Fruit fly (Drosophila melanogaster): ENCODE results near the gene CG32036.
A peak's percentile ranks its signal among the peaks of the same experiment; 100 is the strongest.

The CG32036 gene

DNA sequence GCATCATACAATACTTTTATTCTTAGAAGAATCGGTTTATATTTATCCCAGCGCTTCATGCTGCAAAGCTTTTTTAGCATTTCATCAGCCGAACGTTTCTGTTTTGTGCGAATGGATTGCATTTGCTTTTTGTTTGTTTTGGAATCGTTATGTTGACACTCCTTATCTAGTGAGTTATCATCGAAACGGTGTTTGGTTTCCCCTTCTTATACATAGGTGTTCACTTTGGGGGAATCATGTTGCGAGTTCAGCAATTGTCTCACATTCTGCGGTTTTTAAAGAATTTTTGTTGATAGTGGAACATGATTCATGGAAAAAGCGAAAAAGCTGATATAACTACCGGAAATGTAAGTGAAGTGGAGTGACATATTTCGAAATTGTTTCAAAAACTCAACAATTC, 13.3 kb upstream of the CG32036 start:
- TF ChIP-seq CG8478 (optimal IDR thresholded peaks at IDR 0.05) (no peak), CTCF (optimal IDR thresholded peaks at IDR 0.05) (no peak)

DNA sequence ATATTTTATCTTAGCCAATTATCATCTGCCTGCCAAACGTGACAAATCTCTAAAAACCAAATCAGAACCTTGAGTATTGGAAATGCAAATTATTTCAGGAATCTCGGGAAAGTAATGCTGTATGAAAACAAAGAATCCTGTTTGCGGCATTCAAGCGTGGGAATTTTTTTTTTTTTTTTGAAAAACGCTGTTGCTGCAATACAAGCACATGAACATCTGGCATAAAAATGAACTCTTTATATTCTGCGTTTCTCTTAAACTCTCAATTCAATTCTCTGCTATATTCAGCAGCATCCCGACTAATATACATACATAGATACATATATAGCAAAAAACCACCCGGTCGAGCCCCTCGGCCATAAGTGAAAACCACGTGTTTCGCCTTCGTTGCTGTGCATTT, 12.3 kb upstream of the CG32036 start:
- TF ChIP-seq CG8478 (optimal IDR thresholded peaks at IDR 0.05): no peak
- TF ChIP-seq CTCF (optimal IDR thresholded peaks at IDR 0.05): no peak

DNA sequence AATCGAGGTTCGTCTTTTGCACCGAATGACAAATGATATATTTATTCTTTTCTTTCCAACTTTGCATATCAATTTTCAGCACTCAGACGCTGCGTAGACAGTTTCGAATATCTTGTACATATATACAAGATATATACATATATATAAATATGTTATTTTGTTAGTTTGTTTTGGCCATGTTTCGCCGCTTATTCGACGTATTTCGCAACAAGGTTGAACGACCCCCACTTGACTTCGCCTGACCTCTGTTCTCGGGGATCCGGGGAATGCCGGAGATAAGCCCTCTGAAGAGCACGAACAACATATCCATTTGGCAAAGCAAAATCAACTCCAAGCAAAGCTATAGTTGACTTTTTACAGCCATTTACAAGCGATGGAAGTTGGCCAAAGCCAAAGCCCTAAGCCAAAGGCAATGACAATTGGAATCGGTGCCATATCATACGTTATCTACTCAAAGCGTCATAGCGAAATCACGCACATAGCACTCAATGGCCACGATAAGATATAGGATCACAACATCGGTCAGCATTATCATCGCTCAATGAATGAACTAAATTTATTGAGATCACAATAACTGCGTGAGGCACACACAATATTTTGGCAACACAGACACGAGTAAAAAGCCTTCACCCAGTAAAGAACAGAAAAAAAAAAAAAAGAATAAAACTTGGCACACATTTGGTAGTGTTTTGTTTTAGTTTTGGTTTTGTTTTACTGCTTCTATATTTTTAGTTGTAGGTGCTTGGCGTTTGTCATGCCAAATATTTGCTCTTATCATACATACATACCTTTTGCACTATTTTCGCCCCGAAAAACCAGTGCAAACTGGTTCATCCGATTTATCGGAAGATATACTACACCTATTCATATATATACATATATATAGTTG, 11.1 kb upstream of the CG32036 start:
- TF ChIP-seq CTCF (optimal IDR thresholded peaks at IDR 0.05): no peak
- no peak for TF ChIP-seq CG8478 (optimal IDR thresholded peaks at IDR 0.05)

DNA sequence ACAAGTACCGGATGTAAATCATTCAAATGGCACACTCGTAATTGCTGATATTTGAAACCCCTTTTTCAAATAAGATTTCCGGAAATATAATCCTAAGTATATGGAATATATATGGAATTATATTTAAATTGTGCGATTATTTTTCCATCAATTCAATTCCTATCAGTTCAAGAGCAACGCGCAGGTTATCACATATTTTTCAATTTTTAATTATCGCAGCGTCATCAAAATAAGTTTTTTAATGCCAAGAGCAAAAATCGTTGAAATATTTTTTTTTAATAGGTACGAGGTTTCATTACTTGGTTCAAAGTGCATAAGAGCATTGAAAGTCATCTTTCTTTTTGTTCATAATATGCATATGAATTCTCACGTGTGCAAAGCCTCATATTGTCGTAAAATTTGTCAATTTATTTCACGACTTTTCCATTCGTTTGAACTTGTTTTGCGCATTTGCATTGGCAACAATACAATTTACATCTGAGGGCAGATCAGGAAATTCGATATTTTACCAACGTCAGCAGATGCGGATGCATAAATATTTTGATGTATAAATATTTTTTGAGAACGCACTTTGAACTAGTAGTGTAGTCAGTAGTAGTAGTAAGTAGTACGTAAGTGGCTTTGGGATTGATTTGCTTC, 9.1 kb upstream of the CG32036 start:
- TF ChIP-seq CG8478 (optimal IDR thresholded peaks at IDR 0.05): no peak

DNA sequence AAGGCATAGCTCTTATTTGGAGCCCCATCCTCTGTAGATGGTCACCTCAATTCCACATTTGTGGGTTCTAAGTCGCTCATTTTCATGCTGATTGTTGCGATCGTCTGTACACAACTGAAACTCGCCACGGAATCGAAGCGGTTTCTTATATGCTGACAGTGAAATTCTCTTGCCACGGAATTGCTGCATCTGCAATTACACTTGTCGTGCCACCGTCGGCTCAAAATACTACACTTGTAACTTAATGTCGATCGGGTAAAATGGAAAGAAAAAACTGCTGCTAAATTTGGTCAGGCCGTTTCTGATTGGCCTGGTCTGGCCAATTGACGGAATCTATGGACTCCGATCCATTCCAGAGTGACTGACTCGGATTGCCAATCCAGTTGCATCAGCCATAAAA, 8.2 kb upstream of the CG32036 start:
- TF ChIP-seq CG8478 (optimal IDR thresholded peaks at IDR 0.05): no peak
- no peak for TF ChIP-seq CTCF (optimal IDR thresholded peaks at IDR 0.05)

DNA sequence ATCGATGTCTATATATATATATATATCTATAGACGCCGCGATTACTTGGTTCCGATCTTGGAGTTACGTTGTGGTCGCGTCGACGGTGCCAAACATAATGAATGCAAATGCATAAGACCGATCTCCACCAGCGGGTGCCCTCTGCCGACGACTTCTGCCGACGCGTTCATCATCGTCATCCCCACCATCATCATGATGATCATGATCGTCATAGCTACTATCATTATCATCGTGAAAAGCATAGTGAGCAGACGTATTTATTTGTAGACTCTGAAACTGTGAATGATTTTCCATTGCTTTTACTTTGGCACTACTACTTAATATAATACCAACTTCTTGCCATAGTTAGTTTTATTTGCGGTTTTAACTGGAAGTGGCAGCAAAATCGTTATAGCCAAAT, 3.1 kb upstream of the CG32036 start, which contains the start of gene CG32037:
CG32037 (minus strand) TSS at position 101 of the 400 bp plus-strand sequence.
- TF ChIP-seq CG8478 (optimal IDR thresholded peaks at IDR 0.05) (no peak), CTCF (optimal IDR thresholded peaks at IDR 0.05) (no peak)

DNA sequence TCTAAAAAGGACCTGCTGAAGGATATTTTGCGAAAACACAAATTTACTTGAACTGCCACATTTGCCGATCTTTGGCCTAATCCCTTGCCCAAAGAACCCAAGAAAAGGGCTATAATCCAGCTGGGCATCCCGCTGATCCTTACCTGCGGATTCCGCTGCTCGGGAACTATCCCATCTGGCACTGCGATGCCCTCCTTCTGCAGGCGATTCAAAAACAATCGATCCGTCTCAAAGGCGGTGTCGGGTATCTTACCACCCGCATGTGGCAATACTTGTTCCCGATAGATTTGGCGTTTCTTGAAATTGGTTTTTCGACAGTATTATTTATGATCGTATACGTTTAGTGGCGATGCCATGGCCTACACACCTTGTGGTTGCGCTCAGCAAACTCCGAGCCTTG, 2.3 kb upstream of the CG32036 start:
- no peak for TF ChIP-seq CTCF (optimal IDR thresholded peaks at IDR 0.05)
- TF ChIP-seq CG8478 (optimal IDR thresholded peaks at IDR 0.05): no peak

DNA sequence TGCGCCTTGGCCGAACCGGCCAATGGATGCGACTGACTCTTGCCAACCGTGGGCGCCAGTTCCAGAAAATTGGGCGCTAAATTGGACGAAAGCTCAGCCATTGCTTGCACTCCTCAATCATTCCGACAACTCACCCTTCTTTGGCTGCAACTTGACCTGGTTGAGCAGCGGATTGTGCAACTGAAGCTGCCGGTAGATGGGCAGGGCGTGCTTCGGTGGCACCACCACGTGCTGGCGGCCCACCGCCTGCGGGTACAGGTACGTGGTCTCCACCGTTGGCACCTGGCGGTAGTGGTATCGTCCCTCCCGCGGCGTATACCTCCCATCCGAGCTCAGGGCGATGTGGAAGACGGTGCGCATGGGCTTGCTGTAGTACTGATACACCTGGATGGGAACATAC, 1.4 kb upstream of the CG32036 start:
- no peak for TF ChIP-seq CG8478 (optimal IDR thresholded peaks at IDR 0.05)
- TF ChIP-seq CTCF (optimal IDR thresholded peaks at IDR 0.05): no peak

DNA sequence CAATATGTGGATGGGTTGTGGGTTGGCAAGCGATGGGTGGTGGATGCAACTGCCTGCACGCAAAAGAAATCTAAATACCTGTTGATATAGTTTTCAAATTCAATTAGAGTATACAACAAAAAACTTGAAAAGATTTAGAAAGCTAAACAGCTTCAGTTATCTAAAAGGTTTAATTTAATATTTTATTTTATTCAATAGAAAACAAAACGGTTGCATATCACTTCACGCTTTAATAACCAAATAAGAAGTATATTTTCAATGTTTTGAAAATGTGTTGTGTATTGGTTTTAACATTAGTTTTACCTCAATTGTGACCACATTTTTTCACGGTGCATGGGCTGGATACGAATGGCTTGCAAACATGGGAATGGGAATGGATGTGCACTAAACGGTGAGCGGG, 594 bp upstream of the CG32036 start:
- no peak for TF ChIP-seq CG8478 (optimal IDR thresholded peaks at IDR 0.05)
- TF ChIP-seq CTCF (optimal IDR thresholded peaks at IDR 0.05): no peak

DNA sequence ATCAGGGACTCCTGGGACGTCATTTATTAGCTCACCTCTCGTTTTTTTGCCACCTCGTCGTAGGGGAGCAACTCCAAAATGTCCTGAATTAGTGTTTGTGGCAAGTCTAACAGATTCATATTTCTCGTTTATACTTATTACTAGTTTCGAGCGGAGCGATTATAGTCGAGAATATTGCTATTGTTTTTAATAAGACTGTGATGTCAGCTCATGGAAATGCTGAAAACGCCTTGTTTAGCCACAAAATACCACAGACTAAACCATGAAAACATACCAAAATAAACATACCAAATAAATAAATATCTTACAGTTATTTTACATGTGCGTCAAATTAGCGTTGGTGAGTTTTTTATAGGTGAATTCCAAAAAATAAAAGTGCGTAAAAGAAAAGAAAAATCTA, 1.4 kb downstream of the CG32036 start, which contains the start of gene pall:
pall (minus strand) TSS at position 205 of the 400 bp plus-strand sequence.
- TF ChIP-seq CG8478 (optimal IDR thresholded peaks at IDR 0.05): no peak
- TF ChIP-seq CTCF (optimal IDR thresholded peaks at IDR 0.05): peak in 1 of 2 experiments; percentile 6

DNA sequence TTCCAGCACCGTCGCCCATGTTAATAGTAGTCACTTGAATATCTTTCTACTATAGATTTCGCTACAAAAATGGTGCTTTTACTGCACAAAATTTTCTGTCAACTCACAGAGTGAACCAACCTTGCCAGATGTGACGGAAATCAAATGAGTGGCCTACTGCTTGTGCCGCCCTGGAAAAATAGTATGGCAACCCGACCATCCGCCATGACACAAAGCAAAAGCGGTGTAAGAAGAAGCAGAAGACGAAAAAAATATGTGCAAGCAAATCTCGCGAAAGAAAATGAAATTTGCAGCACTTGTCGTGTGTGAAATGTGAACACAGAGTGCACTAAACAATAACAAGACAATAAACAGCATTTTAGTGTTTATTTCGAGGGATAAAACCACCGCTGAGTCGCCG, 12.2 kb downstream of the CG32036 start, which contains the start of the genes Uch-L5 and Jarid2:
Uch-L5 (minus strand) TSS at position 137 of the 400 bp plus-strand sequence.
Jarid2 (plus strand) TSS at position 210 of the 400 bp plus-strand sequence.
- TF ChIP-seq CTCF (optimal IDR thresholded peaks at IDR 0.05): peak; percentile 11 to 47
- no peak for TF ChIP-seq CG8478 (optimal IDR thresholded peaks at IDR 0.05)

DNA sequence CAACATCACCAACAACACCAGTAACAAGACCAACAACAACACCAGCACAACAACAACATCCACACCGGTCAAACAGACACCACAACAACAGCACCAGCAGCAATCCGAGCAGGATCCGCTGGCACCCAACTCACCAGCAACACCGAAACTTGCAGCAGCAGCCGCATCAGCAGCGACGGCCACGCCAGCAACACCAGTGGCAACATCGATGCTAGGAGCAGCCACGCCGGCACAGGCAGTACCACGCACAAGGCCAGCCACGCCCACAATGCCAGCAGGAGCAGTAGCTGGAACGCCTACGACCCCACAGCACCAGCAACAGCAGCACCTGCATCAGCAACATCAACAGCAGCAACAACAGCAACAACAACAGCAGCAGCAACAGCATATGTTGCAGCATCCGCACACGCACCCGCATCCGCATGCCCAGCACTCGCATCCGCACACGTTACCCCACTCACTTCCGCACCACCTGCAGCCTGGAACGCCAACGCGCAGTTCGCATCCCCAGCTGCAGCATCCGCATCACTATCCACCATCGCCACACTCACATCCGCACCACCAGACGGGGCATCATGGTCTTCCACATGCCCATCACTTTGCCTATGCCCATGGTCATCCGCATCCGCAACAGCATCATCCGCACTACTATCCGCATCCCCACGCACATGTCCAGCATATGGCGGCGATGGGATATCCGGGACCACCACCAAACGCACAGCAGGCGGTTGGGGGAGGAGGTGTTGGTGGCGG, 17.7 kb downstream of the CG32036 start:
- no peak for TF ChIP-seq CG8478 (optimal IDR thresholded peaks at IDR 0.05)
- no peak for TF ChIP-seq CTCF (optimal IDR thresholded peaks at IDR 0.05)

DNA sequence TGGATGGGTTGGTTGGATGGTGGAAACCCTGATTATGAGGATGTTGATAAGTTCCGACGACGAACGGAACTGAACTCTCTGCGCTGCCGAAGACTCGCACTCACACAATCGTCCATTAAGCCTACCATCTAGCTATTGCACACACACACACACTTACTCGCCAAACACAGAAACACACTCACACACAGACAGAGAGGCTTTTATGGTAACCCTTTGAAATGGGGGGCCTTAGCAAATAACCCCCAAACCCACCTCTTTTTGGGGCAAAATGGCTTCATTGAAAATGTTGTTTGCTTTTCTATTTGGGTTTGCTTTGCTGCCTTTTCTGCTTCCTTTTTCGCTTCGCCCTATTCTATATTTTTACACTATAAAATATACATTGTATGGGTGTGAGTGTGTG, 20.0 kb downstream of the CG32036 start:
- TF ChIP-seq CTCF (optimal IDR thresholded peaks at IDR 0.05): no peak
- no peak for TF ChIP-seq CG8478 (optimal IDR thresholded peaks at IDR 0.05)

DNA sequence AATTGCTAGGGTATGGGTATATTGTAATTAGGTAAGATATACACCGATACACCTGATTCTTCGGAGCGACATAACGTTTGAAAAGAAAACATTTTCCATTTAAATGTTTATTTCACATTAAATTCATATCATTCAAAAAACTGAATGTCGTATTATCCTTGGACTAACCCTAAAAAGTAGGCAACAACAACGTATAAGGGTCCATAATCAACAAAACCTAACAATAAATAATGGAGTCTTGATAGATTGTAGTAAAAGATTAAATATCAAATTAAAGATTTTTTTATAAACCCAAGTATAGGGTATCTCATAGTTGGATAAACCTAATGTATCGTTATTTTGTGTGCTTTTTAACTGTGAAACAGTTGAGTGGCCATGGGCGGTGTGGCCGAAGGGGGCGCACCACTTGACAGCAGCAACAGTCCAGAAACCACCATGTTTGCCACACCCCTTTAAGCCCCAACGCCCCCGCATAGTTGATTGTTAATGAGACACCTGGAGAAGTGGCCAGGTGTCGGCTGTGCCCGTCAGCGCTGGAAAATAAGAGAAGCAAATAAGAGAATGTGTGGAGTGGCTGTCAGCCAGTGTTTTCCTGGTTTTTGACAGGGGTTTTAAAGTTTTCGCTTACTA, 20.7 kb downstream of the CG32036 start:
- no peak for TF ChIP-seq CTCF (optimal IDR thresholded peaks at IDR 0.05)
- TF ChIP-seq CG8478 (optimal IDR thresholded peaks at IDR 0.05): no peak

DNA sequence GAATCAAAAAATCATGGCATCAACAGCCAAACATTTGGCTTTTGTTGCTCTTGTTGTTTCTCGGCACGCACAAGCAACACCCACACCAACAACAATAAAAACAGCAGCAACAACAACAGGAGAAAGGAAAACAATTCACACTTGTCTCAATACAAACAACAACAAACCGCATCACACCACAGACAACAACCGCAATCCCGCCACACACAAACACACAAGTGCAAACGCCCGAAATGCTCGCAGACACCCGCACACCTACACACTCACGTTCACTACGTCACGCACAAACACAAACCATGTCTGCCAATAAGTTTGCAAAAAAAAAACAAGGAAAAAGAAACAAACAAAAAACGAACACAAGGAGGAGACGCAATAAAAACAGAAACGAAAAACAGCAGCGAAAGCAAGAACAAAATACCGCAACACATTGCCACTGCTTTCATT, 21.2 kb downstream of the CG32036 start:
- TF ChIP-seq CTCF (optimal IDR thresholded peaks at IDR 0.05): no peak
- no peak for TF ChIP-seq CG8478 (optimal IDR thresholded peaks at IDR 0.05)
